Worm (Caenorhabditis elegans): Measurements from ENCODE around the gene cgef-1.

DNA sequence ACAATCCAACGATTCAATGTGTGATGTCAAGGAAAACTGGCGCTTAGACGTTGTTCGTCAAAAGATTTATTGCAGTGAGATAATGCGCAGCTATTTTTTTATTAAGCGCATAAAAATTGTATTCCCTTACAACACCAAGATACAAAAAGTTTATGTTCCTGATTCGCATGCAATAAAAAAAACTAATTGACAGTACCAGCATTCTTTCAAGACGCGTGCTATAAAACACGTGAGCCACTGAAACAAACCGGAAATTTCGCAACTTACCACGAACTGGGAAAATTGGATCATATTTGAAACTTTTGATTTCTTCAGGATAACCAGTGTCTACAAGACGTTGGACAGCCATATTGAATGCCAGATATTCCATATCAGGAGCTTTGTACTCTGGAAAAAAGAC lies 65.6 kb downstream of the cgef-1 start:
- TF ChIP-seq pha-4 (GFP tag; IDR thresholded peaks at IDR 0.05) (no peak), pha-4 (tag; optimal IDR thresholded peaks at IDR 0.05) (no peak), skn-1 (tag; optimal IDR thresholded peaks at IDR 0.05) (no peak), ctbp-1 (GFP tag; IDR thresholded peaks at IDR 0.05) (no peak), unc-62 (GFP tag; optimal IDR thresholded peaks at IDR 0.05 in 1 of 2) (no peak), unc-62 (tag; optimal IDR thresholded peaks at IDR 0.05) (no peak), unc-130 (GFP tag; optimal IDR thresholded peaks at IDR 0.05) (no peak), pqm-1 (tag; optimal IDR thresholded peaks at IDR 0.05) (no peak), nhr-41 (GFP tag; IDR thresholded peaks at IDR 0.05) (no peak), mdl-1 (tag; optimal IDR thresholded peaks at IDR 0.05) (peak in 1 of 2 experiments; percentile 18), aha-1 (tag) (no peak), fkh-10 (GFP tag; optimal IDR thresholded peaks at IDR 0.05) (no peak), snpc-4 (tag; optimal IDR thresholded peaks at IDR 0.05) (no peak), unc-39 (tag; optimal IDR thresholded peaks at IDR 0.05) (no peak), ZK546.5 (tag; optimal IDR thresholded peaks at IDR 0.05) (no peak), Y48G9A.11 (GFP tag; IDR thresholded peaks at IDR 0.05) (no peak)

All from whole organism, L4 larva.